Worm (Caenorhabditis elegans) whole organism, mixed stage, embryonic: ENCODE measurements around the gene C45B2.2.
A peak's percentile ranks its signal among the peaks of the same experiment; 100 is the strongest.

ENCODE experiments used
- M03D4.4 ChIP-seq: sonication (generic microtip); optimal IDR thresholded peaks from 2 replicates; lab custom pipeline; 2017; ENCODE audit warnings: mild to moderate bottlenecking, missing genetic modification characterization, missing compliant biosample characterization
- bed-3 ChIP-seq: fragments of 200-800 bp; sonication (Bioruptor generic); optimal IDR thresholded peaks from 3 replicates; lab custom pipeline; 2018; ENCODE audit warnings: mild to moderate bottlenecking, missing genetic modification characterization, moderate library complexity, missing compliant biosample characterization
- ceh-43 ChIP-seq: fragments of 200-800 bp; sonication (Bioruptor generic); optimal IDR thresholded peaks from 2 replicates; lab custom pipeline; 2018; ENCODE audit warnings: mild to moderate bottlenecking, missing genetic modification characterization, moderate library complexity, missing compliant biosample characterization
- ces-1 ChIP-seq: fragments of 150-350 bp; optimal IDR thresholded peaks from 2 replicates; lab custom pipeline; 2014; ENCODE audit warnings: missing biosample characterization, missing genetic modification reagents, missing genetic modification characterization
- cnd-1 ChIP-seq: fragments of 200-800 bp; sonication (Bioruptor generic); optimal IDR thresholded peaks from 2 replicates; lab custom pipeline; 2018; ENCODE audit warnings: mild to moderate bottlenecking, missing genetic modification characterization, missing compliant biosample characterization
- drap-1 ChIP-seq: fragments of 200-800 bp; sonication (Bioruptor generic); optimal IDR thresholded peaks from 3 replicates; lab custom pipeline; 2018; ENCODE audit warnings: mild to moderate bottlenecking, missing genetic modification characterization, missing compliant biosample characterization
- elt-1 ChIP-seq: sonication (generic microtip); optimal IDR thresholded peaks from 2 replicates; lab custom pipeline; 2017; ENCODE audit warnings: missing genetic modification characterization, mild to moderate bottlenecking, missing compliant biosample characterization, antibody characterized with exemption, moderate library complexity, borderline replicate concordance; ENCODE audit not compliant: insufficient read depth
- elt-3 ChIP-seq: fragments of 150-350 bp; optimal IDR thresholded peaks from 2 replicates; lab custom pipeline; 2014; ENCODE audit warnings: missing biosample characterization, missing genetic modification characterization
- ham-2 ChIP-seq: fragments of 200-800 bp; sonication (Bioruptor generic); optimal IDR thresholded peaks from 2 replicates; lab custom pipeline; 2018; ENCODE audit warnings: mild to moderate bottlenecking, missing genetic modification characterization, missing compliant biosample characterization
- hlh-1 ChIP-seq: fragments of 150-350 bp; optimal IDR thresholded peaks from 2 replicates; lab custom pipeline; 2014; ENCODE audit warnings: missing biosample characterization, missing genetic modification reagents, missing genetic modification characterization
- lin-13 ChIP-seq: fragments of 150-350 bp; optimal IDR thresholded peaks from 2 replicates; lab custom pipeline; 2014; ENCODE audit warnings: missing biosample characterization, missing genetic modification characterization
- lin-32 ChIP-seq: fragments of 200-800 bp; sonication (Bioruptor generic); optimal IDR thresholded peaks from 2 replicates; lab custom pipeline; 2018; ENCODE audit warnings: mild to moderate bottlenecking, missing genetic modification characterization, missing compliant biosample characterization
- lsy-2 ChIP-seq: fragments of 150-350 bp; optimal IDR thresholded peaks from 2 replicates; lab custom pipeline; 2014; ENCODE audit warnings: missing biosample characterization, missing genetic modification characterization
- nhr-12 ChIP-seq: fragments of 150-350 bp; optimal IDR thresholded peaks from 2 replicates; lab custom pipeline; 2014; ENCODE audit warnings: missing biosample characterization, missing genetic modification characterization
- nhr-2 ChIP-seq: fragments of 150-350 bp; optimal IDR thresholded peaks from 2 replicates; lab custom pipeline; 2014; ENCODE audit warnings: missing biosample characterization, missing genetic modification characterization
- nhr-76 ChIP-seq: sonication (generic microtip); optimal IDR thresholded peaks from 2 replicates; lab custom pipeline; 2017; ENCODE audit warnings: missing biosample characterization, missing genetic modification characterization
- sem-2 ChIP-seq: fragments of 200-800 bp; sonication (Bioruptor generic); optimal IDR thresholded peaks from 2 replicates; lab custom pipeline; 2018; ENCODE audit warnings: mild to moderate bottlenecking, missing genetic modification characterization, missing compliant biosample characterization
- snpc-4 ChIP-seq: fragments of 150-350 bp; optimal IDR thresholded peaks from 2 replicates; lab custom pipeline; 2014; ENCODE audit warnings: missing biosample characterization, missing genetic modification characterization
- sptf-1 ChIP-seq: sonication (generic microtip); optimal IDR thresholded peaks from 2 replicates; lab custom pipeline; 2017; ENCODE audit warnings: mild to moderate bottlenecking, missing genetic modification characterization, moderate library complexity, missing compliant biosample characterization
- unc-120 ChIP-seq: sonication (generic microtip); optimal IDR thresholded peaks from 2 replicates; lab custom pipeline; 2017; ENCODE audit warnings: missing genetic modification characterization, missing compliant biosample characterization; ENCODE audit not compliant: poor library complexity, severe bottlenecking
- unc-39 ChIP-seq: fragments of 150-350 bp; optimal IDR thresholded peaks from 2 replicates; lab custom pipeline; 2014; ENCODE audit warnings: missing biosample characterization, missing genetic modification characterization
- zip-8 ChIP-seq: fragments of 150-350 bp; optimal IDR thresholded peaks from 2 replicates; lab custom pipeline; 2014; ENCODE audit warnings: missing biosample characterization, missing genetic modification characterization
- ztf-11 ChIP-seq: fragments of 150-350 bp; optimal IDR thresholded peaks from 2 replicates; lab custom pipeline; 2014; ENCODE audit warnings: missing biosample characterization, missing genetic modification characterization

Gene C45B2.2

DNA sequence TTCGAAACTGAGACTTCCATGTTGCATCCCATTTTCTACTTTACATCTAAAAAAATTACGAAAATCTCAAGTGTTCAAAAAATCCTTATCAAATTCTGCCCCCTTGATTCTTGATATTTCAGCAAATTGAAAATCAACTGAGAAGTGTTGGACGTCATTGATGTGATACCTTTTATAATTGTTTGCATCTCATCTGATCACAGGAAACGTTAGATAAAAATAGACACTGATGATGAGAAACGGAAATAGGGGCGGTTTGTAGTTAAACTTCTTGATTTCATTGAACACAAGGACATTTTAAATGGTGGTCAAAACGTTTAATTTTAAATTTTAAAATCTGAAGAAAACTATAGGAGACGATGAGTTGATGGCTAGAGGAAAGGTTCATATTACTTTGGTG, 44.2 kb downstream of the C45B2.2 start:
- TF ChIP-seq snpc-4 (tag; lab: Kevin White, UChicago) (no peak), drap-1 (GFP tag; lab: Kevin White, UChicago) (no peak), bed-3 (GFP tag; lab: Kevin White, UChicago) (no peak), sem-2 (GFP tag; lab: Kevin White, UChicago) (no peak), elt-1 (no peak), zip-8 (tag; lab: Kevin White, UChicago) (no peak)

- TF ChIP-seq ztf-11 (tag; lab: Kevin White, UChicago), result no peak
- no peak for TF ChIP-seq elt-3
- TF ChIP-seq ceh-43 (GFP tag; lab: Kevin White, UChicago), result no peak
- no peak for TF ChIP-seq nhr-2 (tag; lab: Kevin White, UChicago)
- TF ChIP-seq bed-3 (GFP tag; lab: Kevin White, UChicago), result no peak
- TF ChIP-seq lin-13 (tag; lab: Kevin White, UChicago), result no peak
- no peak for TF ChIP-seq nhr-76 (tag; lab: Kevin White, UChicago)
- no peak for TF ChIP-seq snpc-4 (tag; lab: Kevin White, UChicago)
- TF ChIP-seq elt-1, result no peak
- TF ChIP-seq ham-2 (GFP tag; lab: Kevin White, UChicago), result no peak
- no peak for TF ChIP-seq hlh-1 (tag; lab: Kevin White, UChicago)
- no peak for TF ChIP-seq nhr-12 (tag; lab: Kevin White, UChicago)
- TF ChIP-seq lsy-2 (tag; lab: Kevin White, UChicago), result no peak
- TF ChIP-seq unc-39 (tag; lab: Kevin White, UChicago), result no peak
- no peak for TF ChIP-seq M03D4.4
- TF ChIP-seq, all 35 proteins: peak for 0
Observed at ce11 chrX:6129277-6129676, 44.7 kb downstream of the C45B2.2 start.

DNA sequence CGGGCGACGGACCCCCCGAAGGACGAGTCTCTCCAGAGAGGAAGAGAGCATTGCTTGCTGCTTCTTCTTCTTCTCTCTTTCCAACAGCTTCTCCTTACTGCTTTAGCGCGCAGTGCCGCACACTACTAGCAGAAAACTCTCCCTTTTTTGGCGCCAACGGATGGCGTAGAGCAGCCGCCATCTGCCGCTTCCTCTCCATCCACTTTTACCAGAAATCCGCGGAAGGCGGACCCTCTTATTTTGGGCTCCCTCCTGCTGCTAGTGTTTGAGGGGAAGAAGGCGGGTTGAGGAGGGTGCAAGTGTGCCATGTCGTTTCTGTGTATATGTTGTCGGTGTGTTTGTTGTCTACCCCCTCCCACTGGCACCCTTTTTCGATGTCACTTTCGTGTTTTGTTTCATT, 49.9 kb downstream of the C45B2.2 start:
- peak; percentile 42 for TF ChIP-seq cnd-1 (tag; lab: Kevin White, UChicago)
- no peak for TF ChIP-seq unc-39 (tag; lab: Kevin White, UChicago)
- TF ChIP-seq lin-32 (GFP tag; lab: Kevin White, UChicago), result peak; percentile 13
- no peak for TF ChIP-seq ham-2 (GFP tag; lab: Kevin White, UChicago)
- TF ChIP-seq ces-1 (GFP tag; lab: Kevin White, UChicago), result peak; percentile 47
- TF ChIP-seq sptf-1, result peak; percentile 71
- peak; percentile 21 for TF ChIP-seq unc-120
